Worm (Caenorhabditis elegans) whole organism, early embryonic: ENCODE measurements around the gene C28C12.11.

Experiments used
- B0310.2 ChIP-seq: sonication (generic microtip); optimal IDR thresholded peaks from 2 replicates; lab custom pipeline; 2016; ENCODE audit warnings: mild to moderate bottlenecking, missing genetic modification characterization, missing compliant biosample characterization
- F13C5.2 ChIP-seq: sonication (generic microtip); optimal IDR thresholded peaks from 2 replicates; lab custom pipeline; 2017; ENCODE audit warnings: mild to moderate bottlenecking, missing genetic modification characterization, inconsistent platforms, missing compliant biosample characterization
- ama-1 ChIP-seq: fragments of 150-350 bp; optimal IDR thresholded peaks from 2 replicates; lab custom pipeline; 2014
- ceh-13 ChIP-seq: fragments of 200-800 bp; sonication (Bioruptor generic); optimal IDR thresholded peaks from 2 replicates; lab custom pipeline; 2018; ENCODE audit warnings: mild to moderate bottlenecking, missing genetic modification characterization, missing compliant biosample characterization
- ceh-36 ChIP-seq: sonication (generic microtip); optimal IDR thresholded peaks from 2 replicates; lab custom pipeline; 2016; ENCODE audit warnings: missing genetic modification characterization, inconsistent platforms, missing compliant biosample characterization
- ets-7 ChIP-seq: sonication (generic microtip); optimal IDR thresholded peaks from 2 replicates; lab custom pipeline; 2016; ENCODE audit warnings: missing genotype, missing genetic modification characterization, missing compliant biosample characterization
- flt-1 ChIP-seq: fragments of 200-800 bp; sonication (Bioruptor generic); IDR thresholded peaks from 2 replicates; pipeline ENCODE4 v1.3.6; 2022; ENCODE audit warnings: missing genetic modification characterization, missing compliant biosample characterization
- hmbx-1 ChIP-seq: sonication (generic microtip); optimal IDR thresholded peaks from 2 replicates; lab custom pipeline; 2016; ENCODE audit warnings: mild to moderate bottlenecking, missing genetic modification characterization, missing compliant biosample characterization
- hmg-4 ChIP-seq: fragments of 200-800 bp; sonication (Bioruptor generic); optimal IDR thresholded peaks from 2 replicates; lab custom pipeline; 2018; ENCODE audit warnings: mild to moderate bottlenecking, missing genetic modification characterization, missing compliant biosample characterization
- hnd-1 ChIP-seq: sonication (generic microtip); optimal IDR thresholded peaks from 2 replicates; lab custom pipeline; 2016; ENCODE audit warnings: missing genetic modification characterization, missing compliant biosample characterization
- pes-1 ChIP-seq: fragments of 200-800 bp; sonication (Bioruptor generic); IDR thresholded peaks from 2 replicates; pipeline ENCODE4 v1.3.6; 2022; ENCODE audit warnings: missing genetic modification reagents, missing genetic modification characterization, missing compliant biosample characterization
- scrt-1 ChIP-seq: fragments of 200-800 bp; sonication (Bioruptor generic); IDR thresholded peaks from 2 replicates; pipeline ENCODE4 v1.3.6; 2022; ENCODE audit warnings: missing genetic modification characterization, missing compliant biosample characterization
- sea-1 ChIP-seq: fragments of 200-800 bp; sonication (Bioruptor generic); conservative IDR thresholded peaks from 2 replicates; pipeline ENCODE4 v1.3.6; 2022; ENCODE audit warnings: missing genetic modification characterization, missing compliant biosample characterization
- tra-4 ChIP-seq: sonication (generic microtip); optimal IDR thresholded peaks from 2 replicates; lab custom pipeline; 2017; ENCODE audit warnings: missing genetic modification characterization, missing compliant biosample characterization

ce11 chrIV:8461177-8461576, 12.7 kb upstream of the C28C12.11 start:
- TF ChIP-seq ets-7: no peak
- no peak for TF ChIP-seq sea-1 (GFP tag; lab: Robert Waterston, UW)
- TF ChIP-seq flt-1: no peak
- no peak for TF ChIP-seq pes-1 (GFP tag; lab: Robert Waterston, UW)
- TF ChIP-seq ama-1 (lab: Kevin White, UChicago): no peak
- no peak for TF ChIP-seq scrt-1 (GFP tag; lab: Robert Waterston, UW)
- no peak for TF ChIP-seq hmbx-1
- TF ChIP-seq ceh-13 (GFP tag; lab: Kevin White, UChicago): no peak
- TF ChIP-seq ceh-36 (tag; lab: Kevin White, UChicago): no peak
- TF ChIP-seq F13C5.2: no peak
- TF ChIP-seq tra-4 (tag; lab: Kevin White, UChicago): no peak
- no peak for TF ChIP-seq hmg-4 (GFP tag; lab: Kevin White, UChicago)
- no peak for TF ChIP-seq B0310.2 (tag; lab: Kevin White, UChicago)
- no peak for TF ChIP-seq hnd-1 (tag; lab: Kevin White, UChicago)
